Worm (Caenorhabditis elegans) whole organism, midembryonic: ENCODE results near the gene grl-26.
A peak's percentile ranks its signal among the peaks of the same experiment; 100 is the strongest.

Experiments used
- T22C8.4 ChIP-seq: fragments of 200-800 bp; sonication (Bioruptor generic); IDR thresholded peaks from 2 replicates; pipeline ENCODE4 v1.3.6; 2022; ENCODE audit warnings: missing genetic modification characterization, missing compliant biosample characterization
- cog-1 ChIP-seq: sonication (generic microtip); optimal IDR thresholded peaks from 2 replicates; lab custom pipeline; 2016; ENCODE audit warnings: missing genetic modification characterization, missing compliant biosample characterization
- flt-1 ChIP-seq: fragments of 200-800 bp; sonication (Bioruptor generic); IDR thresholded peaks from 2 replicates; pipeline ENCODE4 v1.3.6; 2022; ENCODE audit warnings: missing genetic modification characterization, missing compliant biosample characterization
- klf-2 ChIP-seq: fragments of 200-800 bp; sonication (Bioruptor generic); conservative IDR thresholded peaks from 2 replicates; pipeline ENCODE4 v1.3.6; 2022; ENCODE audit warnings: missing genetic modification reagents, missing genetic modification characterization, missing compliant biosample characterization
- med-1 ChIP-seq: sonication (generic microtip); optimal IDR thresholded peaks from 2 replicates; lab custom pipeline; 2017; ENCODE audit warnings: missing genetic modification characterization, mild to moderate bottlenecking, missing compliant biosample characterization, antibody characterized with exemption, missing genetic modification reagents; ENCODE audit not compliant: insufficient read depth
- ref-1 ChIP-seq: fragments of 200-800 bp; sonication (Bioruptor generic); conservative IDR thresholded peaks from 2 replicates; pipeline ENCODE4 v1.3.6; 2022; ENCODE audit warnings: missing genetic modification reagents, missing genetic modification characterization, missing compliant biosample characterization
- tab-1 ChIP-seq: fragments of 200-800 bp; sonication (Bioruptor generic); IDR thresholded peaks from 2 replicates; pipeline ENCODE4 v1.3.6; 2022; ENCODE audit warnings: missing genetic modification characterization, missing compliant biosample characterization
- ztf-23 ChIP-seq: fragments of 200-800 bp; sonication (Bioruptor generic); IDR thresholded peaks from 2 replicates; pipeline ENCODE4 v1.3.6; 2022; ENCODE audit warnings: missing genetic modification reagents, missing genetic modification characterization, missing compliant biosample characterization
- ztf-29 ChIP-seq: fragments of 200-800 bp; sonication (Bioruptor generic); IDR thresholded peaks from 2 replicates; pipeline ENCODE4 v1.3.6; 2022; ENCODE audit warnings: missing genetic modification reagents, missing genetic modification characterization, missing compliant biosample characterization

The grl-26 gene

ce11 chrIV:322497-322896 lies at the start of gene grl-26:
Gene grl-26, minus strand, starts transcription at chrIV:322814.
- TF ChIP-seq ref-1 (GFP tag; lab: Robert Waterston, UW), result no peak
- peak; percentile 58 for TF ChIP-seq T22C8.4 (GFP tag; lab: Robert Waterston, UW)
- peak; percentile 81 for TF ChIP-seq ztf-23 (GFP tag; lab: Robert Waterston, UW)
- TF ChIP-seq ztf-29 (GFP tag; lab: Robert Waterston, UW), result 0 out of 2 replicates have a peak, but pooled peaks have one; percentile 43
- peak; percentile 82 for TF ChIP-seq tab-1 (GFP tag; lab: Robert Waterston, UW)
- TF ChIP-seq klf-2, result peak; percentile 59
- TF ChIP-seq med-1 (GFP tag; lab: Kevin White, UChicago), result no peak
- TF ChIP-seq flt-1, result peak; percentile 75
- peak; percentile 80 for TF ChIP-seq cog-1 (tag; lab: Kevin White, UChicago)

- TF ChIP-seq flt-1 (peak; percentile 21; the same call in 1 of the 2 replicates), ztf-23 (GFP tag; lab: Robert Waterston, UW) (0 out of 2 replicates have a peak, but pooled peaks have one; percentile 47), cog-1 (tag; lab: Kevin White, UChicago) (peak; percentile 22), tab-1 (GFP tag; lab: Robert Waterston, UW) (no peak), T22C8.4 (GFP tag; lab: Robert Waterston, UW) (no peak)
These were observed 49.7 kb upstream of the grl-26 start for ce11 chrIV:372146-372789.

- TF ChIP-seq tab-1 (GFP tag; lab: Robert Waterston, UW) (no peak), med-1 (GFP tag; lab: Kevin White, UChicago) (no peak), cog-1 (tag; lab: Kevin White, UChicago) (peak; percentile 25), ztf-29 (GFP tag; lab: Robert Waterston, UW) (no peak)
These were observed 43.8 kb upstream of the grl-26 start for ce11 chrIV:366406-366805.

ce11 chrIV:364983-365382 lies 42.4 kb upstream of the grl-26 start:
- TF ChIP-seq tab-1 (GFP tag; lab: Robert Waterston, UW) (no peak), klf-2 (no peak), med-1 (GFP tag; lab: Kevin White, UChicago) (no peak), ztf-29 (GFP tag; lab: Robert Waterston, UW) (no peak), ztf-23 (GFP tag; lab: Robert Waterston, UW) (no peak), ref-1 (GFP tag; lab: Robert Waterston, UW) (no peak), cog-1 (tag; lab: Kevin White, UChicago) (no peak), flt-1 (no peak), T22C8.4 (GFP tag; lab: Robert Waterston, UW) (no peak)

ce11 chrIV:343279-343678 lies 20.7 kb upstream of the grl-26 start:
- TF ChIP-seq cog-1 (tag; lab: Kevin White, UChicago) (no peak), med-1 (GFP tag; lab: Kevin White, UChicago) (no peak), T22C8.4 (GFP tag; lab: Robert Waterston, UW) (no peak), klf-2 (no peak), flt-1 (no peak), ref-1 (GFP tag; lab: Robert Waterston, UW) (no peak), tab-1 (GFP tag; lab: Robert Waterston, UW) (no peak), ztf-23 (GFP tag; lab: Robert Waterston, UW) (no peak), ztf-29 (GFP tag; lab: Robert Waterston, UW) (no peak)

ce11 chrIV:339508-339907 lies 16.9 kb upstream of the grl-26 start, which contains the start of gene cdh-8:
Gene cdh-8, plus strand, starts transcription at chrIV:339808.
- TF ChIP-seq ztf-29 (GFP tag; lab: Robert Waterston, UW) (no peak), ref-1 (GFP tag; lab: Robert Waterston, UW) (no peak), klf-2 (no peak), med-1 (GFP tag; lab: Kevin White, UChicago) (no peak), cog-1 (tag; lab: Kevin White, UChicago) (no peak), flt-1 (no peak), T22C8.4 (GFP tag; lab: Robert Waterston, UW) (no peak)

ce11 chrIV:338192-338831 lies 15.7 kb upstream of the grl-26 start:
- TF ChIP-seq ztf-23 (GFP tag; lab: Robert Waterston, UW) (no peak), tab-1 (GFP tag; lab: Robert Waterston, UW) (no peak), cog-1 (tag; lab: Kevin White, UChicago) (no peak), T22C8.4 (GFP tag; lab: Robert Waterston, UW) (no peak), ztf-29 (GFP tag; lab: Robert Waterston, UW) (no peak), klf-2 (no peak), flt-1 (no peak), med-1 (GFP tag; lab: Kevin White, UChicago) (no peak), ref-1 (GFP tag; lab: Robert Waterston, UW) (no peak)

ce11 chrIV:337128-337646 lies 14.6 kb upstream of the grl-26 start, which contains the start of gene pxmp-4:
Gene pxmp-4, minus strand, starts transcription at chrIV:337178.
- no peak for TF ChIP-seq med-1 (GFP tag; lab: Kevin White, UChicago)
- no peak for TF ChIP-seq ztf-29 (GFP tag; lab: Robert Waterston, UW)
- TF ChIP-seq T22C8.4 (GFP tag; lab: Robert Waterston, UW), result no peak
- TF ChIP-seq flt-1, result no peak
- no peak for TF ChIP-seq cog-1 (tag; lab: Kevin White, UChicago)
- TF ChIP-seq klf-2, result no peak
- no peak for TF ChIP-seq tab-1 (GFP tag; lab: Robert Waterston, UW)
- no peak for TF ChIP-seq ref-1 (GFP tag; lab: Robert Waterston, UW)
- no peak for TF ChIP-seq ztf-23 (GFP tag; lab: Robert Waterston, UW)

ce11 chrIV:330523-330922 lies 7.9 kb upstream of the grl-26 start, which contains the start of gene F18F11.4:
Gene F18F11.4, plus strand, starts transcription at chrIV:330823.
- no peak for TF ChIP-seq ref-1 (GFP tag; lab: Robert Waterston, UW)
